Worm (Caenorhabditis elegans): Measurements from ENCODE around the gene gbf-1.

The gbf-1 gene

ce11 chrIII:11774508-11775000 lies 1.1 kb upstream of the gbf-1 start, which contains the start of gene immp-1:
Gene immp-1, plus strand, starts transcription at chrIII:11774950.
- no peak for TF ChIP-seq unc-3 (GFP tag; conservative IDR thresholded peaks at IDR 0.05)
- TF ChIP-seq unc-3 (tag; optimal IDR thresholded peaks at IDR 0.05) = no peak
- TF ChIP-seq che-1 (tag; optimal IDR thresholded peaks at IDR 0.05) = no peak
- TF ChIP-seq hlh-30 (tag; optimal IDR thresholded peaks at IDR 0.05; ENCODE audit: insufficient read depth) = peak; percentile 93
- TF ChIP-seq nfya-1 (tag; optimal IDR thresholded peaks at IDR 0.05) = peak; percentile 8
- no peak for TF ChIP-seq gmeb-2 (tag; optimal IDR thresholded peaks at IDR 0.05)

DNA sequence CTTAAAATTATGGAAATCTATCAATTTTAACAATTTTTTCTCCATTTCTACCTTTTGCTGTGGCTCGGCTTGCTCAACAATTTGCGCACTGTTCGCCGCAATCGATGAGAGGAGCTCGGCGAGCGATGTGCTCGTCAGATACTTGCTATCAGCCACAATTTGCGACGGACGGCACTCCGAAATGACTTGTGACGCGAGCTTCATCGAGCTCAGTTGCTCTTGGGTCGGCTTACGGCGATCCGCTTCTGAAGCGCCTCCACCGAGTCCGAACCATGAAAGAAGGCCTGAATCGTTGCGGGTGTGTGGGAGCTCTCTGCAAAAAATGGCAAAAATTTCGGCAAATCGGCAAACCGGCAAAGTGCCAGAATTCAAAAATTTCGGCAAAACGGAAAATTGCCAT lies 12.8 kb downstream of the gbf-1 start:
- no peak for TF ChIP-seq dve-1 (tag; optimal IDR thresholded peaks at IDR 0.05)
- TF ChIP-seq ahr-1 (tag; optimal IDR thresholded peaks at IDR 0.05) = no peak
- no peak for TF ChIP-seq C08G9.2 (tag; optimal IDR thresholded peaks at IDR 0.05)

ce11 chrIII:11757892-11758291 lies 15.6 kb downstream of the gbf-1 start:
- TF ChIP-seq pag-3 (tag; optimal IDR thresholded peaks at IDR 0.05; ENCODE audit: borderline replicate concordance) (no peak), ama-1 (optimal IDR thresholded peaks at IDR 0.05) (no peak), madf-2 (tag; optimal IDR thresholded peaks at IDR 0.05) (no peak), nfya-1 (tag; optimal IDR thresholded peaks at IDR 0.05) (no peak), K09A11.1 (tag; optimal IDR thresholded peaks at IDR 0.05; ENCODE audit: insufficient read depth) (no peak), ceh-22 (tag; optimal IDR thresholded peaks at IDR 0.05) (no peak), tbx-7 (tag; optimal IDR thresholded peaks at IDR 0.05) (no peak), fax-1 (tag; optimal IDR thresholded peaks at IDR 0.05) (no peak), nhr-11 (tag; optimal IDR thresholded peaks at IDR 0.05) (no peak), C38D4.7 (GFP tag; optimal IDR thresholded peaks at IDR 0.05) (no peak), ceh-48 (tag; optimal IDR thresholded peaks at IDR 0.05) (no peak), pqm-1 (tag; optimal IDR thresholded peaks at IDR 0.05) (no peak), unc-42 (tag; optimal IDR thresholded peaks at IDR 0.05) (no peak)

DNA sequence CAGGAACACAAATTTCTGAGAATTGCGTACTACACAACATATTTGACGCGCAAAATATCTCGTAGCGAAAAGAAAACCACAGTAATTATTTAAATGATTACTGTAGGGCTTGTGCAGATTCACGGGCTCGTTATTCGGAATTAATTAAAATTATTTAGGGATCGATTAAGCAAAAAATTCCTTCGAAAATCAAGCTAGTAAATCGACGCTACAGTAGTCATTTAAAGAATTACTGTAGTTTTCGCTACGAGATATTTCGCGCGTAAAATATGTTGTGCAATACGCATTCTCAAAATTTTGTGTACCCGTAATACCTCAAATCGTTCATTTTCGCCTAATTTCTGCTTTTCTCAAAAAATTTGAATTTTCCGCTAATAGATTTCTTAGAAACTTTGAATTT lies 22.7 kb downstream of the gbf-1 start:
- TF ChIP-seq elt-4 (tag; optimal IDR thresholded peaks at IDR 0.05) (no peak), tbx-2 (tag; optimal IDR thresholded peaks at IDR 0.05) (no peak), nhr-232 (tag; optimal IDR thresholded peaks at IDR 0.05) (no peak), ceh-2 (tag; optimal IDR thresholded peaks at IDR 0.05) (no peak), F13H6.1 (tag; optimal IDR thresholded peaks at IDR 0.05) (no peak), ceh-34 (tag; optimal IDR thresholded peaks at IDR 0.05) (no peak), ceh-22 (tag; optimal IDR thresholded peaks at IDR 0.05) (no peak), ceh-14 (tag; optimal IDR thresholded peaks at IDR 0.05) (no peak), nhr-11 (tag; optimal IDR thresholded peaks at IDR 0.05) (no peak), ceh-31 (tag; optimal IDR thresholded peaks at IDR 0.05) (no peak), hlh-13 (GFP tag; optimal IDR thresholded peaks at IDR 0.05) (no peak), nfya-1 (tag; optimal IDR thresholded peaks at IDR 0.05) (no peak), eyg-1 (tag; optimal IDR thresholded peaks at IDR 0.05) (no peak), che-1 (tag; optimal IDR thresholded peaks at IDR 0.05) (no peak), mec-3 (tag; optimal IDR thresholded peaks at IDR 0.05; ENCODE audit: borderline replicate concordance) (no peak)

DNA sequence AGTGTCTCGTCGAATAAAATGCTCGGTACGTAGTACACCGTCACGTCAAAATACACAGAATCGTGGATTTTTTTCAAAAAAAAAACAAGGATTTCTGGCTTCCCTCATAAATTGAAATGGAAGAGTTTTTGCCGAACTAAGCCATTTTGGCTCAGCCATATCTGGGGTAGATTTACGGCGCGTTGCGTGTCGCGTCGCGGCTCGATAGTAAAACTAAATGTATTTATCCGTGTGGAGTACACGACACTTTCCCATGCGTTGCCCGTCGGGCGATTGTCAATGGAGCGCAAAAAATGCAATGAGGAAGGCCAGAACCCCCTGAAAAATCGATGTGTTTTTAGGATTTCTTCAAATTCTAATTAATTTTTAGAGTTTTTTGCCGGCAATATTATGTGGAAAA lies 23.2 kb downstream of the gbf-1 start:
- TF ChIP-seq madf-2 (tag; optimal IDR thresholded peaks at IDR 0.05) (no peak), sdc-2 (tag; optimal IDR thresholded peaks at IDR 0.05) (no peak), hlh-8 (tag; optimal IDR thresholded peaks at IDR 0.05) (no peak), K02D7.2 (tag; optimal IDR thresholded peaks at IDR 0.05) (no peak), Y22D7AL.16 (tag; optimal IDR thresholded peaks at IDR 0.05) (no peak), ceh-6 (GFP tag; optimal IDR thresholded peaks at IDR 0.05) (no peak), npax-4 (tag; optimal IDR thresholded peaks at IDR 0.05) (no peak), ama-1 (optimal IDR thresholded peaks at IDR 0.05) (no peak), C08G9.2 (tag; optimal IDR thresholded peaks at IDR 0.05) (no peak), unc-86 (tag; optimal IDR thresholded peaks at IDR 0.05) (no peak), ceh-22 (tag; optimal IDR thresholded peaks at IDR 0.05) (no peak), fax-1 (tag; optimal IDR thresholded peaks at IDR 0.05) (no peak), hlh-30 (tag; optimal IDR thresholded peaks at IDR 0.05; ENCODE audit: insufficient read depth) (no peak), unc-3 (GFP tag; conservative IDR thresholded peaks at IDR 0.05) (no peak), unc-3 (tag; optimal IDR thresholded peaks at IDR 0.05) (no peak), rnt-1 (tag; optimal IDR thresholded peaks at IDR 0.05) (no peak), C38D4.7 (GFP tag; optimal IDR thresholded peaks at IDR 0.05) (no peak), ets-4 (tag; optimal IDR thresholded peaks at IDR 0.05) (no peak), ceh-31 (tag; optimal IDR thresholded peaks at IDR 0.05) (no peak), dmd-4 (tag; optimal IDR thresholded peaks at IDR 0.05; ENCODE audit: borderline replicate concordance) (no peak)
